Fruit fly (Drosophila melanogaster) whole organism, embryonic: ENCODE measurements around the gene Art1.
A peak's percentile ranks its signal among the peaks of the same experiment; 100 is the strongest.

Experiments
- Awh ChIP-seq: fragments of 200-800 bp; sonication (Bioruptor generic); IDR thresholded peaks from 2 replicates; pipeline ENCODE4, ENCODE4 v1.3.6; 2022; ENCODE audit warnings: missing biosample characterization, missing genetic modification characterization
- BtbVII ChIP-seq: fragments of 200-800 bp; sonication (Bioruptor generic); optimal IDR thresholded peaks from 3 replicates; lab custom pipeline; 2017; ENCODE audit warnings: missing biosample characterization, mild to moderate bottlenecking, missing genetic modification characterization
- C15 ChIP-seq: fragments of 200-800 bp; sonication (Bioruptor generic); IDR thresholded peaks from 3 replicates; pipeline ENCODE4 v1.3.6; 2022; ENCODE audit warnings: missing biosample characterization, missing genetic modification characterization
- CG10274 ChIP-seq: fragments of 200-800 bp; sonication (Bioruptor generic); optimal IDR thresholded peaks from 3 replicates; lab custom pipeline; 2017; ENCODE audit warnings: missing biosample characterization, mild to moderate bottlenecking, missing genetic modification characterization
- CG10565 ChIP-seq: fragments of 200-800 bp; sonication (Bioruptor generic); optimal IDR thresholded peaks from 3 replicates; lab custom pipeline; 2016; ENCODE audit warnings: missing biosample characterization, mild to moderate bottlenecking, missing genetic modification characterization
- CG10959 ChIP-seq: fragments of 200-800 bp; sonication (Bioruptor generic); IDR thresholded peaks from 2 replicates; pipeline ENCODE4 v1.3.6; 2022; ENCODE audit warnings: missing biosample characterization, missing genetic modification characterization
- CG11695 ChIP-seq: fragments of 200-800 bp; sonication (Bioruptor generic); IDR thresholded peaks from 3 replicates; pipeline ENCODE4 v1.3.6; 2022; ENCODE audit warnings: missing biosample characterization, missing genetic modification characterization
- CG11723 ChIP-seq: fragments of 200-800 bp; sonication (Bioruptor generic); optimal IDR thresholded peaks from 2 replicates; lab custom pipeline; 2017; ENCODE audit warnings: missing biosample characterization, mild to moderate bottlenecking, missing genetic modification characterization
- CG12299 ChIP-seq: fragments of 200-800 bp; sonication (Bioruptor generic); optimal IDR thresholded peaks from 2 replicates; lab custom pipeline; 2018; ENCODE audit warnings: missing biosample characterization, mild to moderate bottlenecking, missing genetic modification characterization
- CG12769 ChIP-seq: fragments of 200-800 bp; sonication (Bioruptor generic); optimal IDR thresholded peaks from 2 replicates; lab custom pipeline; 2019; ENCODE audit warnings: missing biosample characterization, mild to moderate bottlenecking, missing genetic modification characterization, moderate library complexity
- CG13296 ChIP-seq: fragments of 200-800 bp; sonication (Bioruptor generic); optimal IDR thresholded peaks from 3 replicates; lab custom pipeline; 2018; ENCODE audit warnings: missing biosample characterization, mild to moderate bottlenecking, missing genetic modification characterization
- CG13424 ChIP-seq: fragments of 200-800 bp; sonication (Bioruptor generic); optimal IDR thresholded peaks from 2 replicates; lab custom pipeline; 2019; ENCODE audit warnings: missing biosample characterization, mild to moderate bottlenecking, missing genetic modification characterization, moderate library complexity
- CG14667 ChIP-seq: fragments of 200-800 bp; sonication (Bioruptor generic); IDR thresholded peaks from 2 replicates; pipeline ENCODE4 v1.3.6; 2022; ENCODE audit warnings: missing biosample characterization, missing genetic modification characterization
- CG15011 ChIP-seq: fragments of 200-800 bp; sonication (Bioruptor generic); optimal IDR thresholded peaks from 3 replicates; lab custom pipeline; 2018; ENCODE audit warnings: missing biosample characterization, mild to moderate bottlenecking, missing genetic modification characterization
- CG2199 ChIP-seq: fragments of 200-800 bp; sonication (Bioruptor generic); IDR thresholded peaks from 3 replicates; pipeline ENCODE4 v1.3.6; 2022; ENCODE audit warnings: missing biosample characterization, missing genetic modification characterization
- CG2202 ChIP-seq: fragments of 200-800 bp; sonication (Bioruptor generic); optimal IDR thresholded peaks from 2 replicates; lab custom pipeline; 2018; ENCODE audit warnings: missing biosample characterization, mild to moderate bottlenecking, missing genetic modification characterization
- CG31365 ChIP-seq: fragments of 200-800 bp; sonication (Bioruptor generic); optimal IDR thresholded peaks from 2 replicates; lab custom pipeline; 2018; ENCODE audit warnings: missing biosample characterization, mild to moderate bottlenecking, missing genetic modification characterization
- CG33557 ChIP-seq: fragments of 200-800 bp; sonication (Bioruptor generic); optimal IDR thresholded peaks from 2 replicates; lab custom pipeline; 2019; ENCODE audit warnings: missing biosample characterization, mild to moderate bottlenecking, missing genetic modification characterization, moderate library complexity
- CG34224 ChIP-seq: fragments of 200-800 bp; sonication (Bioruptor generic); IDR thresholded peaks from 3 replicates; pipeline ENCODE4 v1.3.6; 2022; ENCODE audit warnings: missing biosample characterization, missing genetic modification characterization; ENCODE audit not compliant: partially characterized antibody
- CG34376 ChIP-seq: fragments of 200-800 bp; sonication (Bioruptor generic); optimal IDR thresholded peaks from 2 replicates; lab custom pipeline; 2018; ENCODE audit warnings: missing biosample characterization, mild to moderate bottlenecking, missing genetic modification characterization
- CG42726 ChIP-seq: fragments of 200-800 bp; sonication (Bioruptor generic); IDR thresholded peaks from 2 replicates; pipeline ENCODE4 v1.3.6; 2022; ENCODE audit warnings: missing biosample characterization, missing genetic modification characterization; ENCODE audit not compliant: partially characterized antibody
- CG6854 ChIP-seq: fragments of 200-800 bp; sonication (Bioruptor generic); optimal IDR thresholded peaks from 3 replicates; lab custom pipeline; 2017; ENCODE audit warnings: missing biosample characterization, mild to moderate bottlenecking, missing genetic modification characterization
- CG8089 ChIP-seq: fragments of 200-800 bp; sonication (Bioruptor generic); optimal IDR thresholded peaks from 3 replicates; lab custom pipeline; 2016; ENCODE audit warnings: missing biosample characterization, missing genetic modification characterization
- CG9609 ChIP-seq: fragments of 200-800 bp; sonication (Bioruptor generic); optimal IDR thresholded peaks from 3 replicates; lab custom pipeline; 2016; ENCODE audit warnings: missing biosample characterization, missing genetic modification characterization
- CoRest ChIP-seq: fragments of 200-800 bp; sonication (Bioruptor generic); optimal IDR thresholded peaks from 3 replicates; lab custom pipeline; 2018; ENCODE audit warnings: missing biosample characterization, mild to moderate bottlenecking, missing genetic modification characterization, moderate library complexity
- E2f1 ChIP-seq: fragments of 200-800 bp; sonication (Bioruptor generic); IDR thresholded peaks from 2 replicates; pipeline ENCODE4 v1.3.6; 2022; ENCODE audit warnings: missing biosample characterization, missing genetic modification characterization
- Gsc ChIP-seq: fragments of 200-800 bp; sonication (Bioruptor generic); IDR thresholded peaks from 2 replicates; pipeline ENCODE4 v1.3.6; 2022; ENCODE audit warnings: missing biosample characterization, missing genetic modification characterization
- HLH3B ChIP-seq: fragments of 200-800 bp; sonication (Bioruptor generic); IDR thresholded peaks from 2 replicates; pipeline ENCODE4 v1.3.6; 2022; ENCODE audit warnings: missing biosample characterization, missing genetic modification characterization
- Hmr ChIP-seq: fragments of 200-800 bp; sonication (Bioruptor generic); optimal IDR thresholded peaks from 3 replicates; lab custom pipeline; 2017; ENCODE audit warnings: mild to moderate bottlenecking, missing biosample characterization, missing genetic modification reagents, missing genetic modification characterization
- NC2α ChIP-seq: fragments of 200-800 bp; sonication (Bioruptor generic); optimal IDR thresholded peaks from 2 replicates; lab custom pipeline; 2016; ENCODE audit warnings: missing biosample characterization, missing genetic modification characterization
- Pdp1 ChIP-seq, 2 experiments: fragments of 200-800 bp; sonication (Bioruptor generic); optimal IDR thresholded peaks; 3 replicates each; lab custom pipeline; 2016; ENCODE audit warnings: missing biosample characterization in 2 of 2, missing genetic modification characterization in 2 of 2, mild to moderate bottlenecking in 1 of 2, moderate library complexity in 1 of 2
- Trl ChIP-seq, 3 experiments: fragments of >200 bp in 2 of 3; fragments of 200-800 bp in 1 of 3; sonication (Bioruptor generic) in 1 of 3; optimal IDR thresholded peaks; 2 replicates in 1 of 3; 3 replicates in 2 of 3; lab custom pipeline; 2016 to 2017; ENCODE audit warnings: missing biosample characterization in 1 of 3, missing genetic modification characterization in 1 of 3
- ems ChIP-seq: fragments of 200-800 bp; sonication (Bioruptor generic); optimal IDR thresholded peaks from 3 replicates; lab custom pipeline; 2016; ENCODE audit warnings: missing biosample characterization, missing genetic modification characterization
- ftz-f1 ChIP-seq: fragments of 200-800 bp; sonication (Bioruptor generic); optimal IDR thresholded peaks from 2 replicates; lab custom pipeline; 2016; ENCODE audit warnings: missing biosample characterization, missing genetic modification characterization
- her ChIP-seq: fragments of 200-800 bp; sonication (Bioruptor generic); optimal IDR thresholded peaks from 2 replicates; lab custom pipeline; 2016; ENCODE audit warnings: missing biosample characterization, missing genetic modification characterization
- klu ChIP-seq: fragments of 200-800 bp; sonication (Bioruptor generic); IDR thresholded peaks from 2 replicates; pipeline ENCODE4 v1.3.6; 2022; ENCODE audit warnings: missing biosample characterization, missing genetic modification characterization
- lab ChIP-seq: fragments of 200-800 bp; sonication (Bioruptor generic); optimal IDR thresholded peaks from 3 replicates; lab custom pipeline; 2017; ENCODE audit warnings: missing biosample characterization, missing genetic modification characterization, mild to moderate bottlenecking, moderate library complexity, missing genetic modification reagents
- nom ChIP-seq: fragments of 200-800 bp; sonication (Bioruptor generic); optimal IDR thresholded peaks from 2 replicates; lab custom pipeline; 2017; ENCODE audit warnings: missing biosample characterization, missing genetic modification characterization, mild to moderate bottlenecking, moderate library complexity, missing genetic modification reagents
- p53 ChIP-seq: fragments of 200-800 bp; sonication (Bioruptor generic); optimal IDR thresholded peaks from 2 replicates; lab custom pipeline; 2016; ENCODE audit warnings: missing biosample characterization, missing genetic modification characterization
- pho ChIP-seq: fragments of 200-800 bp; sonication (Bioruptor generic); optimal IDR thresholded peaks from 2 replicates; lab custom pipeline; 2016; ENCODE audit warnings: missing biosample characterization, missing genetic modification characterization
- prd ChIP-seq, 3 experiments: fragments of >200 bp in 2 of 3; fragments of 200-800 bp in 1 of 3; sonication (Bioruptor generic) in 1 of 3; optimal IDR thresholded peaks in 2 of 3; IDR thresholded peaks in 1 of 3; 2 replicates in 2 of 3; 3 replicates in 1 of 3; pipeline versions ENCODE4 v1.3.6 to Lab custom; 2017 to 2022; ENCODE audit warnings: missing biosample characterization in 1 of 3, missing genetic modification characterization in 1 of 3
- ranshi ChIP-seq: fragments of 200-800 bp; sonication (Bioruptor generic); IDR thresholded peaks from 2 replicates; pipeline ENCODE4 v1.3.6; 2022; ENCODE audit warnings: missing biosample characterization, missing genetic modification characterization
- schlank ChIP-seq: fragments of 200-800 bp; sonication (Bioruptor generic); optimal IDR thresholded peaks from 2 replicates; lab custom pipeline; 2018; ENCODE audit warnings: missing biosample characterization, mild to moderate bottlenecking, missing genetic modification characterization
- sd ChIP-seq: fragments of 200-800 bp; sonication (Bioruptor generic); optimal IDR thresholded peaks from 3 replicates; lab custom pipeline; 2018; ENCODE audit warnings: missing biosample characterization, mild to moderate bottlenecking, missing genetic modification characterization, moderate library complexity
- sr ChIP-seq: fragments of 200-800 bp; sonication (Bioruptor generic); IDR thresholded peaks from 3 replicates; pipeline ENCODE4 v1.3.6; 2022; ENCODE audit warnings: missing biosample characterization, missing genetic modification characterization

Gene Art1

DNA sequence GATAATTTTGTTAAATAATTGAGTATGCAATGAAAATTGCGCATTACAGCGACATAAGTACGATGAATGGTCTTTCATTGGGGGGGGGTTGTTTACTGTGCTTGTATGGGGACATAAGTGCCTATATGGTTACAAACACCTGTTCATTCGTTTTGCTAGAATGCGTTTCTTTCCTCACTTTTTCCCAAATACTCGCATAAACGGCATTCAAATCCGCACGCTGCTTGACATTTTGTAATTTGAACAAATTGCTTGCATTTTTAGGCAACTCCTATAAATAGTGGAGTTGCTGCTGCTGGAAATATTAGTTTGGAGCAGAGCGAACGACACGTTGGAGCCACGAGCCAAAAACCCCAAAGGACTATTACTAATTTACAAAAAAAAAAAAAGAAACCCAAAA is 8.8 kb downstream of the Art1 start, which contains the start of gene Desi:
Desi (plus strand) TSS at position 301 of the 400 bp plus-strand sequence.
- TF ChIP-seq pho (GFP tag; lab: Kevin White, UChicago) (no peak), CG34224 (no peak), p53 (GFP tag; lab: Kevin White, UChicago) (no peak), schlank (tag; lab: Kevin White, UChicago) (no peak), CG31365 (tag; lab: Kevin White, UChicago) (no peak), CG12299 (tag; lab: Kevin White, UChicago) (no peak), CG13424 (tag; lab: Kevin White, UChicago) (no peak), CG10959 (GFP tag; lab: Robert Waterston, UW) (no peak), lab (GFP tag; lab: Kevin White, UChicago) (no peak), CG8089 (GFP tag; lab: Kevin White, UChicago) (no peak), nom (GFP tag; lab: Kevin White, UChicago) (no peak), CG14667 (no peak), CG10565 (no peak), ranshi (GFP tag; lab: Robert Waterston, UW) (no peak), CG11723 (GFP tag; lab: Kevin White, UChicago) (no peak), CG13296 (no peak)

DNA sequence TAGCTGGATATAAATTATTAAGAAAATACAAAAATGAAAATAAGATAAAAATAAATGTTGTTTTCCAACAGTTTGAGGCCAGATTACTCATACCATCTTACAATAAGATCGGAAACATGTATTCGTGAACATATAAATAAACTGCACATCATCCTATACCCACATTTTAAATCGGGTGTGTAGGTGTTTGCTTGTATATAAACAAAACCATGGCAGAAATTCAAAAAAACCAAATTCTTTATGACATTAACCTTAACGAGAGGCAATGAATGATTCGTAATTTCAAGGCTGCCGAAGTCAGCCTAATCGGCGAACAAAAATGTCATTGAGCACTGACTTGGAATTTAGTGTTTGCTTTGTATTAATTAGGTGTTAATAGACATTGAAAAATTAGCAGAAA is 9.9 kb downstream of the Art1 start:
- TF ChIP-seq CoRest (no peak), E2f1 (no peak), BtbVII (no peak), CG34376 (GFP tag; lab: Kevin White, UChicago) (no peak), CG42726 (GFP tag; lab: Robert Waterston, UW) (no peak), CG15011 (GFP tag; lab: Kevin White, UChicago) (no peak), sd (tag; lab: Kevin White, UChicago) (peak; percentile 90), her (GFP tag; lab: Kevin White, UChicago) (no peak), prd (optimal IDR thresholded peaks at IDR 0.05; lab: Kevin White, UChicago) (no peak), prd (GFP tag; IDR thresholded peaks at IDR 0.05; lab: Robert Waterston, UW) (no peak), CG11695 (no peak), sr (GFP tag; lab: Robert Waterston, UW) (peak; percentile 83; the same call in 2 of the 3 replicates), Gsc (GFP tag; lab: Robert Waterston, UW) (no peak), NC2α (GFP tag; lab: Kevin White, UChicago) (no peak), klu (GFP tag; lab: Robert Waterston, UW) (no peak), CG10274 (no peak), ftz-f1 (peak; percentile 38), CG2202 (tag; lab: Kevin White, UChicago) (no peak), CG9609 (no peak), CG6854 (GFP tag; lab: Kevin White, UChicago) (no peak), Awh (GFP tag; lab: Robert Waterston, UW) (no peak)

DNA sequence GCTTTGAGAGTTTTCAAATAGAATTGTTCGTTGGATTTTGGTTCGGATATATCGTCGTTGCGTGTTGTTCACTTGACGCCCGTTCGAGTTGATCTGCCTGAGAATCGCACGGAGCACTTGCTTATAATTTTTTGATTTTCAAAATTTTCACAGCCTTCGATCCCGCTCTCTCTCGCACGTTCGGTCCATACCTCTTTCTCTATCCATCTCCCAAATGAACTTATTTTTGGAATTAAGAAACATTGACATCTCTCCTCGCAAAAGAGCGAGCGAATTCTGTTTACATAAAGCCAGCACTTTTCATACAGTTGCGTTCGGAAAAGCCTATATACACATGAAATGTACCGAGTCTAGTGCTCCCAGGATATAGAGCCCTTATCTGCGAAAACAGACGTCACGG is 10.8 kb downstream of the Art1 start, which contains the start of the genes CG45076, CG45078 and fau:
CG45076 (minus strand) TSS at position 101 of the 400 bp plus-strand sequence.
CG45078 (minus strand) TSS at position 101 of the 400 bp plus-strand sequence.
fau (minus strand) TSS at position 101 of the 400 bp plus-strand sequence.
- TF ChIP-seq CG2199 (GFP tag; lab: Robert Waterston, UW) (0 out of 3 replicates have a peak, but pooled peaks have one; percentile 11), Trl (optimal IDR thresholded peaks at IDR 0.05; lab: Kevin White, UChicago) (peak in 1 of 2 experiments; percentile 42), Trl (GFP tag; optimal IDR thresholded peaks at IDR 0.05; lab: Kevin White, UChicago) (no peak), HLH3B (GFP tag; lab: Robert Waterston, UW) (no peak), Hmr (no peak), ems (GFP tag; lab: Kevin White, UChicago) (no peak), CG12769 (tag; lab: Kevin White, UChicago) (peak; percentile 33), Pdp1 (GFP tag; optimal IDR thresholded peaks at IDR 0.05; lab: Kevin White, UChicago) (peak in 1 of 2 experiments; percentile 47), CG33557 (GFP tag; lab: Kevin White, UChicago) (no peak), C15 (0 out of 3 replicates have a peak, but pooled peaks have one; percentile 52), CG34224 (0 out of 3 replicates have a peak, but pooled peaks have one; percentile 27), CG11695 (0 out of 3 replicates have a peak, but pooled peaks have one; percentile 7)
